Worm (Caenorhabditis elegans) whole organism, midembryonic: Measurements from ENCODE around the gene metl-1.

Source experiments
- T22C8.4 ChIP-seq: fragments of 200-800 bp; sonication (Bioruptor generic); IDR thresholded peaks from 2 replicates; pipeline ENCODE4 v1.3.6; 2022; ENCODE audit warnings: missing genetic modification characterization, missing compliant biosample characterization
- cog-1 ChIP-seq: sonication (generic microtip); optimal IDR thresholded peaks from 2 replicates; lab custom pipeline; 2016; ENCODE audit warnings: missing genetic modification characterization, missing compliant biosample characterization
- flt-1 ChIP-seq: fragments of 200-800 bp; sonication (Bioruptor generic); IDR thresholded peaks from 2 replicates; pipeline ENCODE4 v1.3.6; 2022; ENCODE audit warnings: missing genetic modification characterization, missing compliant biosample characterization
- klf-2 ChIP-seq: fragments of 200-800 bp; sonication (Bioruptor generic); conservative IDR thresholded peaks from 2 replicates; pipeline ENCODE4 v1.3.6; 2022; ENCODE audit warnings: missing genetic modification reagents, missing genetic modification characterization, missing compliant biosample characterization
- ref-1 ChIP-seq: fragments of 200-800 bp; sonication (Bioruptor generic); conservative IDR thresholded peaks from 2 replicates; pipeline ENCODE4 v1.3.6; 2022; ENCODE audit warnings: missing genetic modification reagents, missing genetic modification characterization, missing compliant biosample characterization
- tab-1 ChIP-seq: fragments of 200-800 bp; sonication (Bioruptor generic); IDR thresholded peaks from 2 replicates; pipeline ENCODE4 v1.3.6; 2022; ENCODE audit warnings: missing genetic modification characterization, missing compliant biosample characterization

DNA sequence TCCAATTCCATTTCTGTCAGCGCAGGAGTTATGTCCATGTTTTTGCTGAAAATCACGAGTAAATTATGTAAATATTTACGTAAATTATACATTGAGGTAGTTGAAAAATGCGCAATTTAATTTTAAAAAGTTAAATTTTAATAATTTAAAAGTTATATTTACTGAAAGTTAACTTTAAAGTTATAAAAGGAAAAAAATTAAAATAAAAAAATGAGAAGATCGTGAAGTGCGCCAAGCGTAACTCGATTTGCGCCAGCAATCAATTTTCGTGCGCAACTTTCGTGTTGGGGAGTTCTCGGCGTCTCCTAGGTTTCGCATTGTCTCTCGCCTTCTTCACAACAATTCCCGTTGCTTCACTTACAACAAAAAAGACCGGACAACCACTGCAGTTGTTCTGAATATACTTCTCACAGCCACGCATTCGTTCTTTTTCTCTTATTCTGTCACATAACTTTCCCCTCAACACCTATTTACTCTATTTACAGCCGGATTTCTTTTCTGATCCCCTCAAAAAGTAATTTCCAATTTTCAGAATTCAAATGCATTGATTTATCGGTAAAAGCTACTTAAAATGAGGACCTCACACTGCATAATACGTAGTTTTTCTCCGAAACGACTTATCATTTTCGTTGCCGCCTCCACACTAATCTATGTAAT lies at the start of gene metl-1, which contains the start of gene W02B12.11:
- peak; percentile 63; the same call in 1 of the 2 replicates for TF ChIP-seq flt-1 (GFP tag; lab: Robert Waterston, UW)
- peak; percentile 50 for TF ChIP-seq cog-1 (tag; lab: Kevin White, UChicago)
- TF ChIP-seq klf-2 (GFP tag; lab: Robert Waterston, UW), result no peak
- no peak for TF ChIP-seq ref-1 (GFP tag; lab: Robert Waterston, UW)
- 0 out of 2 replicates have a peak, but pooled peaks have one; percentile 62 for TF ChIP-seq tab-1 (GFP tag; lab: Robert Waterston, UW)
- no peak for TF ChIP-seq T22C8.4
